Fruit fly (Drosophila melanogaster): Measurements from ENCODE around the gene ftz-f1.

DNA sequence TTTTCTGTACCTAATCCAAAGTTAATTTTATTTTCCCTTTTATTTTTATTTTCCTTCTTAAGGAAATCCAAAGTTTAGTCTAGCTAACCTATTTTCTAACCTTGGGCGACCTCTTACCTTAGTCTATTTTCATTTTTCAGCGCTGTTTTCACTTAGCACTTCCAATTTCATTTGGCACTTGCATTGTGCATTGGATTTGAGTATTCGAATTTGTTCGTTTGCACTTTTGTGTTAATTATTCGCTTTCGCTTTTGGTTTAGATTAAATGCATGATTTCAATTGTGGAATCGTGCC lies 22.1 kb upstream of the ftz-f1 start:
- TF ChIP-seq h (optimal IDR thresholded peaks at IDR 0.05) (no peak), Myc (optimal IDR thresholded peaks at IDR 0.05) (no peak)
